Fruit fly (Drosophila melanogaster) whole organism, embryonic: Measurements from ENCODE around the gene Desi.

Experiments
- CG10274 ChIP-seq: fragments of 200-800 bp; sonication (Bioruptor generic); optimal IDR thresholded peaks from 3 replicates; lab custom pipeline; 2017; ENCODE audit warnings: missing biosample characterization, mild to moderate bottlenecking, missing genetic modification characterization
- CG10959 ChIP-seq: fragments of 200-800 bp; sonication (Bioruptor generic); IDR thresholded peaks from 2 replicates; pipeline ENCODE4 v1.3.6; 2022; ENCODE audit warnings: missing biosample characterization, missing genetic modification characterization
- CG11398 ChIP-seq: fragments of 200-800 bp; sonication (Bioruptor generic); optimal IDR thresholded peaks from 2 replicates; lab custom pipeline; 2016; ENCODE audit warnings: missing biosample characterization, missing genetic modification characterization
- CG12219 ChIP-seq: fragments of 200-800 bp; sonication (Bioruptor generic); optimal IDR thresholded peaks from 3 replicates; lab custom pipeline; 2018; ENCODE audit warnings: missing biosample characterization, mild to moderate bottlenecking, missing genetic modification characterization
- CG12236 ChIP-seq: fragments of 200-800 bp; sonication (Bioruptor generic); optimal IDR thresholded peaks from 2 replicates; lab custom pipeline; 2016; ENCODE audit warnings: missing biosample characterization, missing genetic modification characterization
- CG1233 ChIP-seq: fragments of 200-800 bp; sonication (Bioruptor generic); optimal IDR thresholded peaks from 4 replicates; lab custom pipeline; 2018; ENCODE audit warnings: missing biosample characterization, mild to moderate bottlenecking, missing genetic modification characterization
- CG12769 ChIP-seq: fragments of 200-800 bp; sonication (Bioruptor generic); optimal IDR thresholded peaks from 2 replicates; lab custom pipeline; 2019; ENCODE audit warnings: missing biosample characterization, mild to moderate bottlenecking, missing genetic modification characterization, moderate library complexity
- CG14014 ChIP-seq: fragments of 200-800 bp; sonication (Bioruptor generic); IDR thresholded peaks from 2 replicates; pipeline ENCODE4 v1.3.6; 2022; ENCODE audit warnings: missing biosample characterization, missing genetic modification characterization
- CG14050 ChIP-seq: fragments of 200-800 bp; sonication (Bioruptor generic); IDR thresholded peaks from 3 replicates; pipeline ENCODE4 v1.3.6; 2022; ENCODE audit warnings: missing biosample characterization, missing genetic modification characterization
- CG15011 ChIP-seq: fragments of 200-800 bp; sonication (Bioruptor generic); optimal IDR thresholded peaks from 3 replicates; lab custom pipeline; 2018; ENCODE audit warnings: missing biosample characterization, mild to moderate bottlenecking, missing genetic modification characterization
- CG1603 ChIP-seq: fragments of 200-800 bp; sonication (Bioruptor generic); optimal IDR thresholded peaks from 2 replicates; lab custom pipeline; 2019; ENCODE audit warnings: missing biosample characterization, mild to moderate bottlenecking, missing genetic modification characterization, moderate library complexity
- CG17328 ChIP-seq: fragments of 200-800 bp; sonication (Bioruptor generic); IDR thresholded peaks from 2 replicates; pipeline ENCODE4 v1.3.6; 2022; ENCODE audit warnings: missing biosample characterization, missing genetic modification characterization
- CG17359 ChIP-seq: fragments of 200-800 bp; sonication (Bioruptor generic); optimal IDR thresholded peaks from 3 replicates; lab custom pipeline; 2018; ENCODE audit warnings: missing biosample characterization, mild to moderate bottlenecking, missing genetic modification characterization, moderate library complexity
- CG17385 ChIP-seq: fragments of 200-800 bp; sonication (Bioruptor generic); optimal IDR thresholded peaks from 3 replicates; lab custom pipeline; 2018; ENCODE audit warnings: missing biosample characterization, mild to moderate bottlenecking, missing genetic modification characterization
- CG1792 ChIP-seq: fragments of 200-800 bp; sonication (Bioruptor generic); optimal IDR thresholded peaks from 2 replicates; lab custom pipeline; 2016; ENCODE audit warnings: missing biosample characterization, missing genetic modification characterization
- CG18599 ChIP-seq: fragments of 200-800 bp; sonication (Bioruptor generic); optimal IDR thresholded peaks from 3 replicates; lab custom pipeline; 2017; ENCODE audit warnings: missing biosample characterization, missing genetic modification characterization, mild to moderate bottlenecking, moderate library complexity, missing genetic modification reagents
- CG18764 ChIP-seq: fragments of 200-800 bp; sonication (Bioruptor generic); optimal IDR thresholded peaks from 3 replicates; lab custom pipeline; 2016; ENCODE audit warnings: missing biosample characterization, missing genetic modification characterization
- CG2199 ChIP-seq: fragments of 200-800 bp; sonication (Bioruptor generic); IDR thresholded peaks from 3 replicates; pipeline ENCODE4 v1.3.6; 2022; ENCODE audit warnings: missing biosample characterization, missing genetic modification characterization
- CG32772 ChIP-seq: fragments of 200-800 bp; sonication (Bioruptor generic); IDR thresholded peaks from 2 replicates; pipeline ENCODE4 v1.3.6; 2022; ENCODE audit warnings: missing biosample characterization, missing genetic modification characterization
- CG42726 ChIP-seq: fragments of 200-800 bp; sonication (Bioruptor generic); IDR thresholded peaks from 2 replicates; pipeline ENCODE4 v1.3.6; 2022; ENCODE audit warnings: missing biosample characterization, missing genetic modification characterization; ENCODE audit not compliant: partially characterized antibody
- CG4820 ChIP-seq: fragments of 200-800 bp; sonication (Bioruptor generic); optimal IDR thresholded peaks from 3 replicates; lab custom pipeline; 2016; ENCODE audit warnings: missing biosample characterization, missing genetic modification characterization
- CG5245 ChIP-seq: fragments of 200-800 bp; sonication (Bioruptor generic); optimal IDR thresholded peaks from 3 replicates; lab custom pipeline; 2016; ENCODE audit warnings: missing biosample characterization, missing genetic modification characterization
- CG7372 ChIP-seq: fragments of 200-800 bp; sonication (Bioruptor generic); IDR thresholded peaks from 2 replicates; pipeline ENCODE4 v1.3.6; 2022; ENCODE audit warnings: missing biosample characterization, missing genetic modification characterization
- D19B ChIP-seq: fragments of 200-800 bp; sonication (Bioruptor generic); optimal IDR thresholded peaks from 2 replicates; lab custom pipeline; 2017; ENCODE audit warnings: missing biosample characterization, mild to moderate bottlenecking, missing genetic modification characterization
- Dip2 ChIP-seq: fragments of 200-800 bp; sonication (Bioruptor generic); IDR thresholded peaks from 2 replicates; pipeline ENCODE4 v1.3.6; 2022; ENCODE audit warnings: missing biosample characterization, missing genetic modification characterization
- Gug ChIP-seq: fragments of 200-800 bp; sonication (Bioruptor generic); IDR thresholded peaks from 4 replicates; pipeline ENCODE4 v1.3.6; 2022; ENCODE audit warnings: missing biosample characterization, missing genetic modification characterization
- HLHmδ ChIP-seq: fragments of 200-800 bp; sonication (Bioruptor generic); optimal IDR thresholded peaks from 2 replicates; lab custom pipeline; 2018; ENCODE audit warnings: missing biosample characterization, mild to moderate bottlenecking, missing genetic modification characterization, moderate library complexity
- Hand ChIP-seq: fragments of 200-800 bp; sonication (Bioruptor generic); optimal IDR thresholded peaks from 2 replicates; lab custom pipeline; 2017; ENCODE audit warnings: mild to moderate bottlenecking, missing biosample characterization, missing genetic modification reagents, missing genetic modification characterization
- MTF-1 ChIP-seq: fragments of 200-800 bp; sonication (Bioruptor generic); optimal IDR thresholded peaks from 2 replicates; lab custom pipeline; 2018; ENCODE audit warnings: missing biosample characterization, mild to moderate bottlenecking, missing genetic modification characterization, borderline replicate concordance
- Med ChIP-seq: fragments of 200-800 bp; sonication (Bioruptor generic); peaks from one replicate; lab custom pipeline; 2016; ENCODE audit warnings: missing biosample characterization, missing genetic modification characterization, mild to moderate bottlenecking, inconsistent platforms, moderate library complexity
- Pdp1 ChIP-seq, 2 experiments: fragments of 200-800 bp; sonication (Bioruptor generic); optimal IDR thresholded peaks; 3 replicates each; lab custom pipeline; 2016; ENCODE audit warnings: missing biosample characterization in 2 of 2, missing genetic modification characterization in 2 of 2, mild to moderate bottlenecking in 1 of 2, moderate library complexity in 1 of 2
- Sry-β ChIP-seq: fragments of 200-800 bp; sonication (Bioruptor generic); optimal IDR thresholded peaks from 2 replicates; lab custom pipeline; 2018; ENCODE audit warnings: missing biosample characterization, mild to moderate bottlenecking, missing genetic modification characterization, moderate library complexity
- Sry-δ ChIP-seq: fragments of 200-800 bp; sonication (Bioruptor generic); optimal IDR thresholded peaks from 2 replicates; lab custom pipeline; 2016; ENCODE audit warnings: missing biosample characterization, missing genetic modification characterization
- bigmax ChIP-seq: fragments of 200-800 bp; sonication (Bioruptor generic); optimal IDR thresholded peaks from 2 replicates; lab custom pipeline; 2018; ENCODE audit warnings: missing biosample characterization, mild to moderate bottlenecking, missing genetic modification characterization
- bowl ChIP-seq: fragments of 200-800 bp; sonication (Bioruptor generic); IDR thresholded peaks from 2 replicates; pipeline ENCODE4 v1.3.6; 2022; ENCODE audit warnings: missing biosample characterization, missing genetic modification characterization
- chif ChIP-seq, 2 experiments: fragments of 200-800 bp; sonication (Bioruptor generic); optimal IDR thresholded peaks; 3 replicates each; lab custom pipeline; 2016; ENCODE audit warnings: missing biosample characterization in 2 of 2, missing genetic modification characterization in 2 of 2
- fu2 ChIP-seq: fragments of 200-800 bp; sonication (Bioruptor generic); optimal IDR thresholded peaks from 2 replicates; lab custom pipeline; 2016; ENCODE audit warnings: missing biosample characterization, missing genetic modification characterization
- insv ChIP-seq, 2 experiments: fragments of 200-800 bp; sonication (Bioruptor generic); optimal IDR thresholded peaks; 3 replicates each; lab custom pipeline; 2016 to 2018; ENCODE audit warnings: missing biosample characterization in 2 of 2, missing genetic modification characterization in 2 of 2
- nau ChIP-seq: fragments of 200-800 bp; sonication (Bioruptor generic); optimal IDR thresholded peaks from 3 replicates; lab custom pipeline; 2017; ENCODE audit warnings: missing biosample characterization, mild to moderate bottlenecking, missing genetic modification characterization, missing genetic modification reagents
- onecut ChIP-seq: fragments of 200-800 bp; sonication (Bioruptor generic); IDR thresholded peaks from 2 replicates; pipeline ENCODE4 v1.3.6; 2022; ENCODE audit warnings: missing biosample characterization, missing genetic modification characterization
- pzg ChIP-seq: fragments of 200-800 bp; sonication (Bioruptor generic); optimal IDR thresholded peaks from 3 replicates; lab custom pipeline; 2018; ENCODE audit warnings: missing biosample characterization, mild to moderate bottlenecking, missing genetic modification characterization, moderate library complexity
- sd ChIP-seq: fragments of 200-800 bp; sonication (Bioruptor generic); optimal IDR thresholded peaks from 3 replicates; lab custom pipeline; 2018; ENCODE audit warnings: missing biosample characterization, mild to moderate bottlenecking, missing genetic modification characterization, moderate library complexity
- ssp ChIP-seq: fragments of 200-800 bp; sonication (Bioruptor generic); IDR thresholded peaks from 2 replicates; pipeline ENCODE4 v1.3.6; 2022; ENCODE audit warnings: missing biosample characterization, missing genetic modification characterization
- twi ChIP-seq: fragments of 200-800 bp; optimal IDR thresholded peaks from 2 replicates; lab custom pipeline; 2019; ENCODE audit warnings: missing biosample characterization, mild to moderate bottlenecking, missing genetic modification characterization, moderate library complexity
- unc-4 ChIP-seq: fragments of 200-800 bp; sonication (Bioruptor generic); IDR thresholded peaks from 2 replicates; pipeline ENCODE4 v1.3.6; 2022; ENCODE audit warnings: missing biosample characterization, missing genetic modification characterization; ENCODE audit not compliant: partially characterized antibody

The Desi gene

dm6 chr3R:10788186-10788585, 8.8 kb downstream of the Desi start, which contains the start of the genes Art1 and Mcm5 (continued):
- TF ChIP-seq CG42726 (GFP tag; lab: Robert Waterston, UW): peak; percentile 44; the same call in 1 of the 2 replicates
- no peak for TF ChIP-seq CG15011 (GFP tag; lab: Kevin White, UChicago)
- peak; percentile 97 for TF ChIP-seq Sry-δ
- TF ChIP-seq CG5245 (GFP tag; lab: Kevin White, UChicago): no peak
- TF ChIP-seq pzg (GFP tag; lab: Kevin White, UChicago): peak; percentile 78
- TF ChIP-seq CG7372 (GFP tag; lab: Robert Waterston, UW): no peak
- TF ChIP-seq CG14050: no peak
- peak; percentile 17 for TF ChIP-seq CG18599 (GFP tag; lab: Kevin White, UChicago)

- TF ChIP-seq nau (GFP tag; lab: Kevin White, UChicago) (no peak), D19B (no peak), CG17328 (no peak), CG1233 (GFP tag; lab: Kevin White, UChicago) (no peak), Pdp1 (GFP tag; optimal IDR thresholded peaks at IDR 0.05; lab: Kevin White, UChicago) (peak in 1 of 2 experiments; percentile 75), CG12769 (peak; percentile 74), bowl (GFP tag; lab: Robert Waterston, UW) (no peak), onecut (GFP tag; lab: Robert Waterston, UW) (no peak), CG14014 (GFP tag; lab: Robert Waterston, UW) (no peak), CG12219 (GFP tag; lab: Kevin White, UChicago) (no peak), CG32772 (no peak), Dip2 (no peak), CG1603 (tag; lab: Kevin White, UChicago) (no peak), fu2 (GFP tag; lab: Kevin White, UChicago) (no peak), Med (GFP tag; lab: Kevin White, UChicago) (no peak), CG10959 (GFP tag; lab: Robert Waterston, UW) (no peak), chif (GFP tag; optimal IDR thresholded peaks at IDR 0.05; lab: Kevin White, UChicago) (no peak), ssp (GFP tag; lab: Robert Waterston, UW) (no peak), Sry-β (GFP tag; lab: Kevin White, UChicago) (no peak), unc-4 (no peak), CG11398 (no peak), Hand (no peak), CG4820 (GFP tag; lab: Kevin White, UChicago) (no peak), CG2199 (peak; percentile 15; the same call in 1 of the 3 replicates), twi (no peak)
These were observed 13.2 kb downstream of the Desi start, which contains the start of gene CG14687 for dm6 chr3R:10792604-10793003. Gene CG14687 (plus strand): TSS chr3R:10792904.

dm6 chr3R:10803855-10804254, 24.5 kb downstream of the Desi start, which contains the start of gene CG14692:
Gene CG14692 (minus strand): TSS chr3R:10803955.
- TF ChIP-seq CG12236 (GFP tag; lab: Kevin White, UChicago) (no peak), CG17359 (tag; lab: Kevin White, UChicago) (no peak), bigmax (GFP tag; lab: Kevin White, UChicago) (no peak), insv (GFP tag; optimal IDR thresholded peaks at IDR 0.05; lab: Kevin White, UChicago) (no peak), CG10274 (GFP tag; lab: Kevin White, UChicago) (no peak), sd (tag; lab: Kevin White, UChicago) (no peak), CG1792 (GFP tag; lab: Kevin White, UChicago) (no peak), CG18764 (GFP tag; lab: Kevin White, UChicago) (no peak), HLHmδ (GFP tag; lab: Kevin White, UChicago) (no peak), Gug (GFP tag; lab: Robert Waterston, UW) (no peak), CG17385 (no peak), MTF-1 (no peak)
